Fruit fly (Drosophila melanogaster) whole organism, prepupa: ENCODE results near the gene AdamTS-B.
A peak's percentile ranks its signal among the peaks of the same experiment; 100 is the strongest.

Experiments used
- CG11762 ChIP-seq: fragments of 200-800 bp; sonication (Bioruptor generic); optimal IDR thresholded peaks from 3 replicates; lab custom pipeline; 2016; ENCODE audit warnings: missing biosample characterization, missing genetic modification characterization; ENCODE audit not compliant: insufficient read depth
- CG6808 ChIP-seq: fragments of 200-800 bp; sonication (Bioruptor generic); optimal IDR thresholded peaks from 3 replicates; lab custom pipeline; 2017; ENCODE audit warnings: missing biosample characterization, missing genetic modification characterization, mild to moderate bottlenecking, moderate library complexity, missing genetic modification reagents
- Hr4 ChIP-seq: fragments of 200-800 bp; sonication (Bioruptor generic); optimal IDR thresholded peaks from 3 replicates; lab custom pipeline; 2016; ENCODE audit warnings: missing biosample characterization, missing genetic modification characterization
- Lpt ChIP-seq: fragments of 200-800 bp; sonication (Bioruptor generic); optimal IDR thresholded peaks from 3 replicates; lab custom pipeline; 2016; ENCODE audit warnings: missing biosample characterization, missing genetic modification characterization
- OdsH ChIP-seq: fragments of 200-800 bp; sonication (Bioruptor generic); optimal IDR thresholded peaks from 3 replicates; lab custom pipeline; 2016; ENCODE audit warnings: missing biosample characterization, missing genetic modification characterization
- achi ChIP-seq: fragments of 200-800 bp; sonication (Bioruptor generic); optimal IDR thresholded peaks from 3 replicates; lab custom pipeline; 2016; ENCODE audit warnings: missing biosample characterization, missing genetic modification characterization
- fkh ChIP-seq: fragments of 200-800 bp; sonication (Bioruptor generic); optimal IDR thresholded peaks from 3 replicates; lab custom pipeline; 2017; ENCODE audit warnings: missing biosample characterization, mild to moderate bottlenecking, missing genetic modification characterization, moderate library complexity

- TF ChIP-seq achi (GFP tag; lab: Kevin White, UChicago) (peak; percentile 54), fkh (GFP tag; lab: Kevin White, UChicago) (no peak), CG6808 (GFP tag; lab: Kevin White, UChicago) (peak; percentile 74), OdsH (peak; percentile 51), CG11762 (GFP tag; lab: Kevin White, UChicago) (peak; percentile 59), Hr4 (GFP tag; lab: Kevin White, UChicago) (peak; percentile 81), Lpt (peak; percentile 85)
Observed at dm6 chrX:5705899-5706312, 7.5 kb downstream of the AdamTS-B start.
